Worm (Caenorhabditis elegans) whole organism, midembryonic: ENCODE results near the gene aat-8.

Experiments
- T22C8.4 ChIP-seq: fragments of 200-800 bp; sonication (Bioruptor generic); IDR thresholded peaks from 2 replicates; pipeline ENCODE4 v1.3.6; 2022; ENCODE audit warnings: missing genetic modification characterization, missing compliant biosample characterization
- cog-1 ChIP-seq: sonication (generic microtip); optimal IDR thresholded peaks from 2 replicates; lab custom pipeline; 2016; ENCODE audit warnings: missing genetic modification characterization, missing compliant biosample characterization
- flt-1 ChIP-seq: fragments of 200-800 bp; sonication (Bioruptor generic); IDR thresholded peaks from 2 replicates; pipeline ENCODE4 v1.3.6; 2022; ENCODE audit warnings: missing genetic modification characterization, missing compliant biosample characterization
- klf-2 ChIP-seq: fragments of 200-800 bp; sonication (Bioruptor generic); conservative IDR thresholded peaks from 2 replicates; pipeline ENCODE4 v1.3.6; 2022; ENCODE audit warnings: missing genetic modification reagents, missing genetic modification characterization, missing compliant biosample characterization
- med-1 ChIP-seq: sonication (generic microtip); optimal IDR thresholded peaks from 2 replicates; lab custom pipeline; 2017; ENCODE audit warnings: missing genetic modification characterization, mild to moderate bottlenecking, missing compliant biosample characterization, antibody characterized with exemption, missing genetic modification reagents; ENCODE audit not compliant: insufficient read depth
- ref-1 ChIP-seq: fragments of 200-800 bp; sonication (Bioruptor generic); conservative IDR thresholded peaks from 2 replicates; pipeline ENCODE4 v1.3.6; 2022; ENCODE audit warnings: missing genetic modification reagents, missing genetic modification characterization, missing compliant biosample characterization
- tab-1 ChIP-seq: fragments of 200-800 bp; sonication (Bioruptor generic); IDR thresholded peaks from 2 replicates; pipeline ENCODE4 v1.3.6; 2022; ENCODE audit warnings: missing genetic modification characterization, missing compliant biosample characterization
- ztf-23 ChIP-seq: fragments of 200-800 bp; sonication (Bioruptor generic); IDR thresholded peaks from 2 replicates; pipeline ENCODE4 v1.3.6; 2022; ENCODE audit warnings: missing genetic modification reagents, missing genetic modification characterization, missing compliant biosample characterization
- ztf-29 ChIP-seq: fragments of 200-800 bp; sonication (Bioruptor generic); IDR thresholded peaks from 2 replicates; pipeline ENCODE4 v1.3.6; 2022; ENCODE audit warnings: missing genetic modification reagents, missing genetic modification characterization, missing compliant biosample characterization

DNA sequence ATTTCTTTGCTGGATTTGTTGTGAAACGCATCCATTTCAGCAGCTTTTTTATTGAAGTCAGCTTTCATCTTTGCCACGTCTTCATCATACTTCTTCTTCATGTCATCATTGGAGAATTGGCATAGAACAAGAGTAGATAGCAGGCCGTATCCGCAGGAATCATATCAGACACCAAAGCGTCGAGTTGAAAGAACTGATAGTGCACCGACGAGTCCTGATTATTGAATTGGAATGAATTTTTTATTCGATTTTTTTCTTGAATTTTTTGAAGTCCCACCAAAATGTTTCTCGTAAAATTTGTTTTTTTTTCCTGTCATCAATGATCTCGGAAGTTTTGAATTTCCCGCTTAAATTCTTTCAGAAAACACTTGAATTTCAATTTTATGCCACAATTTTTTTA is 41.5 kb upstream of the aat-8 start, which contains the start of gene F56D6.11:
- no peak for TF ChIP-seq klf-2 (GFP tag; lab: Robert Waterston, UW)
- no peak for TF ChIP-seq T22C8.4 (GFP tag; lab: Robert Waterston, UW)
- no peak for TF ChIP-seq tab-1 (GFP tag; lab: Robert Waterston, UW)
- TF ChIP-seq ztf-29 (GFP tag; lab: Robert Waterston, UW), result no peak
- no peak for TF ChIP-seq flt-1 (GFP tag; lab: Robert Waterston, UW)
- no peak for TF ChIP-seq cog-1 (tag; lab: Kevin White, UChicago)
- TF ChIP-seq med-1 (GFP tag; lab: Kevin White, UChicago), result no peak
- no peak for TF ChIP-seq ref-1 (GFP tag; lab: Robert Waterston, UW)
- TF ChIP-seq ztf-23 (GFP tag; lab: Robert Waterston, UW), result no peak
